Worm (Caenorhabditis elegans) whole organism, dauer: ENCODE data around the gene ZC443.2.

Experiments used
- unc-62 ChIP-seq: sonication (generic microtip); optimal IDR thresholded peaks from 2 replicates; lab custom pipeline; 2017; ENCODE audit warnings: missing biosample characterization, missing genetic modification reagents, missing genetic modification characterization

ZC443.2 gene

DNA sequence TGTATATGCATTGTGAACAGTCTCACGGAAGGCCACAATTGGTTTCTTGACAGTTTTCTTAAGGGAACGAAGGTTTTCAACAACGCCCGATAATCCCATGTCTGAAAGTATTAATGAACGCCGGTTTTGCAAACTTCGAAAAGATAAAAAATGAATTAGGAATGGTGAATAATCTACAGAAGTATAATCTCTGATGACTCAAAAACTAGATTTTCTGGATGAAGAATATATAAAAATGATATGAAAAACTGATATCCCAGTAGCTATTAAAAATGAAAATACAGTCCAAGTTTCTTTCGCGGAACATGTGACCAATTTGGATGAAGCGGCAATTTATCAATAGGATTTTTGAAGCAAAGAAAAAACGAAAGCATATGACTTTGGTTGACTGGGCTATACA, 3.0 kb upstream of the ZC443.2 start, which contains the start of gene ZC443.3:
ZC443.3 (minus strand) TSS at position 101 of the 400 bp plus-strand sequence.
- no peak for TF ChIP-seq unc-62 (GFP tag; lab: Kevin White, UChicago)

DNA sequence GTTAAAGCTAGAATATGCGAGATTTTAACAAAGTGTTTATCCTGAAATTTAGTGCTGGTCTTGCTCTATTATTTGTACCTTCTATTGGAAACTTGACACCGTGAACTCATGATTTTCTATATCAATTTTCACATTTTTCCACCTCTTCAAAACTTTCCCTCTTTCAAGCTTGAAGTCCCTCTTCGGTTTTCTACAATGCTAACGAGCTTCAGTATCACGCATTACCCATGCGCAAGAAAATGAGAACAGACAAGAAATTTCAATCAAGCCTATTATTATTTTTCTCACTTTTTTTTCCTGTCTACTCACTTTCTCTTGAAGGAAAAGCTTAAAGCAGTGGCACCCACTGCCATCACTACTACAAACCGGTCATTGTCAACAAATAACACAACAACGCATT, 818 bp upstream of the ZC443.2 start:
- no peak for TF ChIP-seq unc-62 (GFP tag; lab: Kevin White, UChicago)

DNA sequence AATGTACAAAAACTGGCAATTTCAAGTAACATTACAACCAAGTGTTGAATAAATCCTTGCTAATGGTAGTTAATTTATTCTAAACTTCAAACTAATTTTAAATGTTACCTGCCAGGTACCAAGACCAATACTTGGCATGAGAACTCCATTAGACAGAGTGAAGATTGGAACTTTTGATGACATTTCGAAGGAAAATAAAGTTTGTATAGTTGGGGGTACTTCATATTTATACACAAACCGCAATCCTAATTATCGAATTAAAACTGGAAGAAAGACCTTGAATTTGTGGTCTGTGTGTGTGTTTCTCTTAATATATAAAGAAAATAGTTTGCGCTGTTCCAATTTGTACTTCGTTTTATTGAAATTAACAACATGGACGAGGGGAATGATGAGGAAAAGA, 1.1 kb downstream of the ZC443.2 start, which contains the start of gene ZC443.1:
ZC443.1 (minus strand) TSS at position 205 of the 400 bp plus-strand sequence.
- TF ChIP-seq unc-62 (GFP tag; lab: Kevin White, UChicago) = no peak

DNA sequence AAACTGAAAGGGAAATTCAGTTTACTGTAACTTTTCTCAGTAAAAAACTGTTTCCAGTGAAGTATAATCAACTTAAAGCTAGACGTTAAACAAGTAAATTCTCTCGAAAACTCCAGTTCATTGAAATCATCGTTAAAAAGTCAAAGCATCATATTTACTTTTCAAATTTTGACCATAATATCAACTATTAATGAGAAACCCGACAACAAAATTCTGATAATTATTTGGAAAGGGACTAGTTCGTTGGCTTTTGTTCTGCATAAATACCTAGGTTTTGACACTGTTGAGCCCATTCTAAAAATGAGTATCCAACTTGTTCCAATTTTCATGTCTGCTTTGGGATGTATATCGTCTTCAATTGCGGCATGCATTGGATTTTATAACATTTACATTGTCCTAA, 4.8 kb downstream of the ZC443.2 start, which contains the start of gene ZC443.7:
ZC443.7 (plus strand) TSS at position 301 of the 400 bp plus-strand sequence.
- TF ChIP-seq unc-62 (GFP tag; lab: Kevin White, UChicago) = no peak

DNA sequence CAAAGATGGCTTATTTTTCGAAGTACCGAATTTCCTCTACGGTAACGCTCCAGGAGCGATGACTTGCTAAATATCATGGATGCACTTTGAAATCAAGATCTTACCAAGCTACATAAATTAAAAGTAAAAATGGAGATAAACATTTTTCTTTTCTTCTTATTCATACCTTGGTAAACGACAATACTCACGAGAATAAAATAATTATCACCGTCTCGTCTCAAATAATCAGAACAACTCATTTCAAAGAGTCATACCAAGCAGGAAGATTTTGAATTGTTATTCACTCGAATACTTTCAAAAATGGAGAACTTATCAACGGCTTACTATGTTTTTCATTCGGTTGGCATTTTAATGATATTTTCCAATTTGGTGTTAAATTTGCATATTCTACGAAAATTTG, 7.7 kb downstream of the ZC443.2 start, which contains the start of gene srbc-45:
srbc-45 (plus strand) TSS at position 301 of the 400 bp plus-strand sequence.
- TF ChIP-seq unc-62 (GFP tag; lab: Kevin White, UChicago) = no peak

DNA sequence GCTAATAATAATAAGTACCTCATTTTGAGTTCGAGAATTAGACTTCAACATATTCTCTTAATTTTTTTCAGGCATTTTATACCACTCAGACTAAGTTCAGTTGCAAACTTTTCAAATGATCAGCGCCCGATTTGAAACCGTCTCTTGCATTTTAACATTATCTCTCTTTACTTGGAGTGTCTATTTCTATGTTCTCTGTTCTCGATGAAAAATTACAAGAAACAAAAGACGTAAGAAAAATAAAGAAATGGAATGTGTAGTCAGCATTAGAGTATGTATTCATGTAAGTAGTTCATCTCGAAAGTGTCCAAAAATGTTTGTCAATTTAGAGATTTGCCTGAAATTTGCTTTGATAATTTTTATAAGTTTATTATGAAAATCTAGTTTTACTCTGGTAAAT, 10.8 kb downstream of the ZC443.2 start, which contains the start of gene ugt-3:
ugt-3 (minus strand) TSS at position 101 of the 400 bp plus-strand sequence.
- no peak for TF ChIP-seq unc-62 (GFP tag; lab: Kevin White, UChicago)

DNA sequence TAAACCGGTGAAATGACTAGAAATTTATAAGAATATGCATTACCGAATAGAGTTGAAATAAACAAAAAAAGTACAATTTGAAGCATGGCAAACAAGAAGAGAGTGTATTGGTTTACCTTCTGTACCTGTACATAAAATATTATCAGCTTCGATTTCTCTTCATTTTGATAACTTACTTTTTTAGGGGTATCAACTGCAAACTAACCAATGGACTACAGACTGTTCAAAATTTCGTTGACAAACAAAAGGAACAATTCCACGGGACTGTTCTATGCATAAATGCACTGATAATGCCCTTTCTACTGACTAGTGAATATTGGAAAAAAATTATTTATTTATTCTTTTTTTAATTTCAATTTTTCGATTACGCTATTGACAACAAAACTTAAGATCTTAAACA, 13.0 kb downstream of the ZC443.2 start, which contains the start of gene ugt-6:
ugt-6 (minus strand) TSS at position 233 of the 400 bp plus-strand sequence.
- no peak for TF ChIP-seq unc-62 (GFP tag; lab: Kevin White, UChicago)

DNA sequence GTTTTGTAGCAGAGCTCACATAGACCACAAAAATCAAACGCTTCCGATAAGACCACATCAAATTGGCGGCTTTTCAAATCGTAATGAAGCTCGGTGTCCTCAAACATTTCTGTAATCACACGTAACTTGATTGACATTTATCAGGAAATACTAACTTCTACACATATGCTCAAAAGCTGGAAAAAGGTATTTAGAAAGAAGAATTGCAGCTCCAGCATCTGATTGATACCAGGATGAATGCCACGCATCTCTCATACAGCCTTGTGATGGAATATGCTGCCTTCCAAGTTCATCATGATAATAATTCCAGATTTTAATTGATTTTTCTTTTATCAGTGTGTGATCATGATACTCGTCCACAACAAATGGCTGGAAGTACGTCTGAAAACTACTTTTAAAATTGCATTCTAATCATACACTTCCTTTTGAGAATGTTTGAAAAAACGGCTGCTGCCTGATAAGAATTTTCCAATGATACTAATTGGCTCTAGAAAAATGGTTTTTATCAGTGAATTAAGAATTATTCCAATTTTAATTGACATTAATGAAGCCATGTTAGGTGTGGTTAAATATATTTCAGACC, 14.0 kb downstream of the ZC443.2 start:
- TF ChIP-seq unc-62 (GFP tag; lab: Kevin White, UChicago) = no peak

DNA sequence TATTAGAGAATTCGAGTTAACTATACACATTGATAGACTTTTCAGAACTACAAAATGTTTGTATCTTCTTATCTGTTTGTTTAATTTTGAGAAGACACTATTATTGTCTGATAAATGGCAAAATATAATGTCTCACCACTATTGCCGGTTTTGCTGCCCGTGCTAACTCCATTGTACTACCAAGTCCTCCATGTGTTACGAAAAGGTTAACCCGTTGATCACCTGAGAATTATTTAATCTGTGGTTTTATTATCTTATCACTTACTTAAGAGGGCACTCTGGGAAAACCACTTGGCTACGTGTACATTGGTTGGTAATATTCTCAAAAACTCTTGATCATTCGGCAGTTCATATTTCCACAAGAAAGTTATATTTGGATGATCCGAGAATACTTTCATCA, 15.1 kb downstream of the ZC443.2 start:
- no peak for TF ChIP-seq unc-62 (GFP tag; lab: Kevin White, UChicago)

DNA sequence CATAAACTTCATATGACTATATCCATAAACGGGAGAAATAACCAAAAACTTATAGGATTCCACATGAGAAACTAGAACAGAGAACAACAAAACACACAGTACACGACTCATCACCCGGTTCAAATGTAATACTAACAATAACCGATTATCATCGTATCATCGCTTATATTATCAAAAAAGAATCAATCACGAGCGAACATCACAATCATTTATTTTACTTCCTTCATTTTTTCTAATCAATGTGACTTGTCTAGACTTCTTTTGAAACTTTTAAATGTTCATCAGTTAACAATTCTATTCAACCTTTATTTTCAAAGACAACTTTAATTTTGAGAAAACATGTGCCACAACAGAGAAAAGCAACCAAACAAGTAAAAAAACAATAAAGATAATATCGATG, 15.8 kb downstream of the ZC443.2 start, which contains the start of gene ugt-4:
ugt-4 (minus strand) TSS at position 141 of the 400 bp plus-strand sequence.
- TF ChIP-seq unc-62 (GFP tag; lab: Kevin White, UChicago) = no peak

DNA sequence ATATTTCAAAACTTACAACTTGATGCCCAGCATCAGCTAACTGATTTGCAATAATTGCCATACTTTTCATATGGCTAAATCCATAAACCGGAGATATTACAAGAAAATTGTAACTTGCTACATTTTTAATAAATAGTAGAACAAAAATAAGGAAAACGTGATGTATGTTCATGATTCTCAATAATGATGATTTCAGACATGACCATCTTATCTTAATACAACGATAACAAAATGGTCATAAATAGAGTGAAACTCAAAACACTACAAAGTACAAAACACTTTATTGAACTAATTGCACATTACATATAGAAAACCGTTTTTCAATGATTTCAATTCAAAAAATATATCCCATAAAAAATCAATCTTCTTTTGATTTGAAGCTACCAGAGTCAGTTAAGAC, 18.2 kb downstream of the ZC443.2 start, which contains the start of gene ugt-5:
ugt-5 (minus strand) TSS at position 214 of the 400 bp plus-strand sequence.
- TF ChIP-seq unc-62 (GFP tag; lab: Kevin White, UChicago) = no peak

DNA sequence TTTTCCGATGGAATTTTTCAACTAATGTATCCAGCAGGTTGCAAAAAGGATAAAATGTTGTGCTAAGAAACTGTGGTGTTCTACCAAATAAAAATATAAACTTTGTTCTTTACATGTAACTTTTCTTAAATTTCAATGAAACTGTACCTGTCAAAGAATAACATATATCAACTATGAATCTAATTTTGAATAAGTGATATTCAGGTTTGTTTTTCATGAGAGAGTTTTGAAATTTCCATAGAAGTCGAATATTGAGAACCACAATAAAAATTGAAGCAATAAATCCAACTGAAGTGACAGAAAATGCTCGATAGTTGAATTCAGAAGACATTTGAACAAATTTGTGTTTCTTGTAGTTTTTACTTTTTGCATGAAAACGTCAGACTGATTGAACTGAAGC, 20.8 kb downstream of the ZC443.2 start, which contains the start of gene srbc-43:
srbc-43 (minus strand) TSS at position 331 of the 400 bp plus-strand sequence.
- no peak for TF ChIP-seq unc-62 (GFP tag; lab: Kevin White, UChicago)

DNA sequence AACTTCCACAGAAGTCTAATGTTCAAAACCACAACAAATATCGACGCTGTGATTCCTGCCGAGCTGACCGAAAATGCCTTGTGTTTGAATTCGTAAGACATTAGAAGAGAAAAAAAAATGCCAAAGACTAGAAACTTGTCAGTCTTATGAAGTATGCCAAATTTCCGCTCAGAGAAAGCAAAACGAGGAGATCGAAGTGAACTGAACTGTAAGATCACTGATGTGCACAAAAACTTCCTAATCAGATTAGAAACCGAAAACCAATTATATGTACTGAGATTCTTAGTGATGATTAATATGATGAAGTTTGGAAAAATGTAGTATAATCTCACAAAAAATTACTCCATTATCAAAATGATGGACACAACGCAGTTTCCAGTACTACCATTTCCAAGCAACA, 22.5 kb downstream of the ZC443.2 start, which contains the start of gene srbc-44:
srbc-44 (minus strand) TSS at position 101 of the 400 bp plus-strand sequence.
- no peak for TF ChIP-seq unc-62 (GFP tag; lab: Kevin White, UChicago)

DNA sequence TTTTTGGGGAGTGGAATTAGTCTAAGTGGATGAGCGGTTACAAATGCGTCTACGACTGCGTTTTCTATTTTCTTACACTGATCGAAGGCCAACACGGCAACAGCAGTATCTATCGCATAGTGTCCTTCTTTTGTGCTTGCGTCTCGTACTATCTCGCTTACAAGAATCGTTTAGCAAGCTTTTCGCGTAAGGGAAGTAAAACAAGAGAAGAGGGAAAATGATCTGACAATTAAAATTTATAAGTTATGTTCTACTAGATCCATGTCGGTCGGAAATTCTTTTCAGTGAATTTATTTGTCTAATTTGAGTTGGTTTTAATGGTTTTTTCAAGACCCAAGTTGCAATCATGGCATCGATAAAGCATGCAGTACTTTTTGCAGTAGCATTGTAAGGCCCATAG, 24.0 kb downstream of the ZC443.2 start, which contains the start of gene fkb-4:
fkb-4 (minus strand) TSS at position 101 of the 400 bp plus-strand sequence.
- TF ChIP-seq unc-62 (GFP tag; lab: Kevin White, UChicago) = no peak

DNA sequence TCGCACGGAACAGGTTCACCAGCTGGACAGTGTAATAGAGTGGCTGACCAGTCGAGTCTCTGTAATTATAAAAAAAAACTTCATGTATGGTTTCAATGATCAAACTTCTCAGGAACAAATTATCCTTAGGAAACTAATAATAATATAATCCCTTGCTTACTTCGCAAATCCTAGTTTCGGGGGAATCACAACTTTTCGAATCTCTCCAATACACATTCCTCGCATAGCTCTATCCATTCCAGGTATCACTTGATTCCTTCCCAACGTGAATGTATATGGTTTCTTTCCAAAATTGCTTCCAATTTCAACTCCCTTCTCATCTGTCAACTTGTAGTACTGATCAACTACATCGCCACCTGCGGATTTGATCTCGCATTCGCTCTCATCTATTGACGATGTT, 24.7 kb downstream of the ZC443.2 start:
- no peak for TF ChIP-seq unc-62 (GFP tag; lab: Kevin White, UChicago)

DNA sequence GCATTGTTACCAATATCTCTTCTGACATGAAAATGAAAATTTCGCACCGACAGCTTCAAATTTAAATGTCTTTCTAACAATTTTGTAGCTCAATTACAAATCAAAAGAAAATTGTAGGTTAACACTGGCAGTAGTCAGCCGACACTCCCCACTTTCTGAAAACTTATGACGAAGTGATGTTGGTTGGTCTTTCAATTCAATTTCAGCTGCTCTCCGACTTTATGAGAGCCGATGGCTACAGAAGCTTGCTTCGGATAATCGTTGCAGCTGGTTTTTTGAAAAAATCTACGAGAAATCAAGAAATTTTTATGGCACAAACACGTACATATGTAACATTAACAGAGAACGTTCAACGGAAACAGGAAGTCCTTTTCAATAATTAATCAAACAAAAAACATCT, 26.1 kb downstream of the ZC443.2 start, which contains the start of gene sre-20:
sre-20 (minus strand) TSS at position 101 of the 400 bp plus-strand sequence.
- no peak for TF ChIP-seq unc-62 (GFP tag; lab: Kevin White, UChicago)
